Worm (Caenorhabditis elegans) whole organism, early embryonic: ENCODE data around the gene T10B10.8.

Experiments used
- B0310.2 ChIP-seq: sonication (generic microtip); optimal IDR thresholded peaks from 2 replicates; lab custom pipeline; 2016; ENCODE audit warnings: mild to moderate bottlenecking, missing genetic modification characterization, missing compliant biosample characterization
- ama-1 ChIP-seq: fragments of 150-350 bp; optimal IDR thresholded peaks from 2 replicates; lab custom pipeline; 2014
- ceh-13 ChIP-seq: fragments of 200-800 bp; sonication (Bioruptor generic); optimal IDR thresholded peaks from 2 replicates; lab custom pipeline; 2018; ENCODE audit warnings: mild to moderate bottlenecking, missing genetic modification characterization, missing compliant biosample characterization
- ceh-36 ChIP-seq: sonication (generic microtip); optimal IDR thresholded peaks from 2 replicates; lab custom pipeline; 2016; ENCODE audit warnings: missing genetic modification characterization, inconsistent platforms, missing compliant biosample characterization
- hnd-1 ChIP-seq: sonication (generic microtip); optimal IDR thresholded peaks from 2 replicates; lab custom pipeline; 2016; ENCODE audit warnings: missing genetic modification characterization, missing compliant biosample characterization
- pes-1 ChIP-seq: fragments of 200-800 bp; sonication (Bioruptor generic); IDR thresholded peaks from 2 replicates; pipeline ENCODE4 v1.3.6; 2022; ENCODE audit warnings: missing genetic modification reagents, missing genetic modification characterization, missing compliant biosample characterization
- sea-1 ChIP-seq: fragments of 200-800 bp; sonication (Bioruptor generic); conservative IDR thresholded peaks from 2 replicates; pipeline ENCODE4 v1.3.6; 2022; ENCODE audit warnings: missing genetic modification characterization, missing compliant biosample characterization
- tbx-11 ChIP-seq: fragments of 200-800 bp; sonication (Bioruptor generic); IDR thresholded peaks from 2 replicates; pipeline ENCODE4 v1.3.6; 2022; ENCODE audit warnings: missing genetic modification characterization, missing compliant biosample characterization

ce11 chrX:15157854-15158253 is 8.2 kb downstream of the T10B10.8 start:
- no peak for TF ChIP-seq B0310.2 (tag; lab: Kevin White, UChicago)
- no peak for TF ChIP-seq ceh-13 (GFP tag; lab: Kevin White, UChicago)
- no peak for TF ChIP-seq pes-1 (GFP tag; lab: Robert Waterston, UW)
- TF ChIP-seq sea-1 (GFP tag; lab: Robert Waterston, UW) = no peak
- TF ChIP-seq ceh-36 (tag; lab: Kevin White, UChicago) = no peak
- no peak for TF ChIP-seq ama-1 (lab: Kevin White, UChicago)
- no peak for TF ChIP-seq hnd-1 (tag; lab: Kevin White, UChicago)
- TF ChIP-seq tbx-11 (GFP tag; lab: Robert Waterston, UW) = no peak
